Worm (Caenorhabditis elegans) whole organism, young adult: ENCODE measurements around the gene tba-7.

Source experiments
- B0261.1 ChIP-seq: sonication (generic microtip); optimal IDR thresholded peaks from 2 replicates; lab custom pipeline; 2016; ENCODE audit warnings: mild to moderate bottlenecking, missing genetic modification characterization, moderate library complexity, missing compliant biosample characterization
- B0336.3 ChIP-seq: fragments of 200-800 bp; sonication (Bioruptor generic); IDR thresholded peaks from 2 replicates; pipeline ENCODE4 v1.3.6; 2022; ENCODE audit warnings: missing genetic modification characterization, missing compliant biosample characterization
- C17E4.6 ChIP-seq: fragments of 200-800 bp; sonication (Bioruptor generic); IDR thresholded peaks from 2 replicates; pipeline ENCODE4 v1.3.6; 2022; ENCODE audit warnings: missing genetic modification reagents, missing genetic modification characterization, missing compliant biosample characterization
- D2030.7 ChIP-seq: fragments of 200-800 bp; sonication (Bioruptor generic); IDR thresholded peaks from 2 replicates; pipeline ENCODE4 v1.3.6; 2022; ENCODE audit warnings: missing genetic modification reagents, missing genetic modification characterization, missing compliant biosample characterization
- F39B2.1 ChIP-seq: fragments of 200-800 bp; sonication (Bioruptor generic); IDR thresholded peaks from 2 replicates; pipeline ENCODE4 v1.3.6; 2022; ENCODE audit warnings: missing genetic modification reagents, missing genetic modification characterization, missing compliant biosample characterization
- F49E8.2 ChIP-seq: sonication (generic microtip); optimal IDR thresholded peaks from 3 replicates; lab custom pipeline; 2017; ENCODE audit warnings: missing genetic modification characterization, mild to moderate bottlenecking, missing compliant biosample characterization, antibody characterized with exemption, moderate library complexity; ENCODE audit not compliant: insufficient read depth
- F55B11.4 ChIP-seq: sonication (generic microtip); optimal IDR thresholded peaks from 2 replicates; lab custom pipeline; 2016; ENCODE audit warnings: missing compliant biosample characterization, missing genetic modification characterization, borderline replicate concordance; ENCODE audit not compliant: insufficient read depth
- F57C9.4 ChIP-seq: sonication (generic microtip); optimal IDR thresholded peaks from 2 replicates; lab custom pipeline; 2017; ENCODE audit warnings: mild to moderate bottlenecking, missing genetic modification characterization, missing compliant biosample characterization
- K11D2.4 ChIP-seq: fragments of 200-800 bp; sonication (Bioruptor generic); IDR thresholded peaks from 2 replicates; pipeline ENCODE4 v1.3.6; 2022; ENCODE audit warnings: missing genetic modification reagents, missing genetic modification characterization, missing compliant biosample characterization
- Y56A3A.18 ChIP-seq: fragments of 200-800 bp; sonication (Bioruptor generic); IDR thresholded peaks from 2 replicates; pipeline ENCODE4 v1.3.6; 2022; ENCODE audit warnings: missing genetic modification reagents, missing genetic modification characterization, missing compliant biosample characterization
- aptf-3 ChIP-seq: fragments of 200-800 bp; sonication (Bioruptor generic); IDR thresholded peaks from 2 replicates; pipeline ENCODE4 v1.3.6; 2022; ENCODE audit warnings: missing genetic modification characterization, missing compliant biosample characterization
- atf-7 ChIP-seq: sonication (generic microtip); optimal IDR thresholded peaks from 2 replicates; lab custom pipeline; 2017; ENCODE audit warnings: mild to moderate bottlenecking, missing genetic modification characterization, missing compliant biosample characterization
- attf-3 ChIP-seq: fragments of 200-800 bp; sonication (Bioruptor generic); conservative IDR thresholded peaks from 2 replicates; pipeline ENCODE4 v1.3.6; 2022; ENCODE audit warnings: missing genetic modification reagents, missing genetic modification characterization, missing compliant biosample characterization
- attf-5 ChIP-seq: fragments of 200-800 bp; sonication (Bioruptor generic); optimal IDR thresholded peaks from 2 replicates; lab custom pipeline; 2018; ENCODE audit warnings: mild to moderate bottlenecking, missing genetic modification characterization, missing compliant biosample characterization
- attf-6 ChIP-seq: fragments of 200-800 bp; sonication (Bioruptor generic); IDR thresholded peaks from 2 replicates; pipeline ENCODE4 v1.3.6; 2022; ENCODE audit warnings: missing genetic modification reagents, missing genetic modification characterization, missing compliant biosample characterization
- ceh-100 ChIP-seq: fragments of 200-800 bp; sonication (Bioruptor generic); IDR thresholded peaks from 2 replicates; pipeline ENCODE4 v1.3.6; 2022; ENCODE audit warnings: missing genetic modification reagents, missing genetic modification characterization, missing compliant biosample characterization
- ceh-79 ChIP-seq: sonication (generic microtip); optimal IDR thresholded peaks from 2 replicates; lab custom pipeline; 2017; ENCODE audit warnings: mild to moderate bottlenecking, missing genetic modification characterization, missing compliant biosample characterization
- ceh-91 ChIP-seq: fragments of 200-800 bp; sonication (Bioruptor generic); IDR thresholded peaks from 2 replicates; pipeline ENCODE4 v1.3.6; 2022; ENCODE audit warnings: missing genetic modification reagents, missing genetic modification characterization, missing compliant biosample characterization
- dpl-1 ChIP-seq: fragments of 150-350 bp; optimal IDR thresholded peaks from 2 replicates; lab custom pipeline; 2014; ENCODE audit warnings: missing biosample characterization, missing genetic modification reagents, missing genetic modification characterization
- efl-1 ChIP-seq: fragments of 150-350 bp; optimal IDR thresholded peaks from 2 replicates; lab custom pipeline; 2014; ENCODE audit warnings: missing biosample characterization, missing genetic modification reagents, missing genetic modification characterization
- ekl-4 ChIP-seq: fragments of 200-800 bp; sonication (Bioruptor generic); IDR thresholded peaks from 2 replicates; pipeline ENCODE4 v1.3.6; 2022; ENCODE audit warnings: missing genetic modification reagents, missing genetic modification characterization, missing compliant biosample characterization
- him-1 ChIP-seq: sonication (generic microtip); optimal IDR thresholded peaks from 2 replicates; lab custom pipeline; 2016; ENCODE audit warnings: missing genotype, missing genetic modification reagents, missing genetic modification characterization, missing compliant biosample characterization
- hlh-12 ChIP-seq: sonication (generic microtip); optimal IDR thresholded peaks from 2 replicates; lab custom pipeline; 2016; ENCODE audit warnings: missing genetic modification characterization, missing compliant biosample characterization
- hmg-1.2 ChIP-seq: fragments of 200-800 bp; sonication (Bioruptor generic); IDR thresholded peaks from 2 replicates; pipeline ENCODE4 v1.3.6; 2022; ENCODE audit warnings: missing genetic modification reagents, missing genetic modification characterization, missing compliant biosample characterization
- hrde-1 ChIP-seq: sonication (generic microtip); optimal IDR thresholded peaks from 2 replicates; lab custom pipeline; 2016; ENCODE audit warnings: missing genetic modification characterization, mild to moderate bottlenecking, missing compliant biosample characterization, moderate library complexity, missing genotype, missing genetic modification reagents, borderline replicate concordance
- lag-1 ChIP-seq: fragments of 200-800 bp; sonication (Bioruptor generic); IDR thresholded peaks from 2 replicates; pipeline ENCODE4 v1.3.6; 2022; ENCODE audit warnings: missing genetic modification reagents, missing genetic modification characterization, missing compliant biosample characterization
- let-526 ChIP-seq: fragments of 200-800 bp; sonication (Bioruptor generic); IDR thresholded peaks from 2 replicates; pipeline ENCODE4 v1.3.6; 2022; ENCODE audit warnings: missing genetic modification reagents, missing genetic modification characterization, missing compliant biosample characterization
- lin-35 ChIP-seq, 3 experiments: fragments of 150-350 bp in 2 of 3; sonication (generic microtip) in 1 of 3; optimal IDR thresholded peaks; 2 replicates each; lab custom pipeline; 2014 to 2018; ENCODE audit warnings: missing biosample characterization in 3 of 3, missing genetic modification characterization in 3 of 3, missing genetic modification reagents in 3 of 3
- lin-54 ChIP-seq: fragments of 200-800 bp; sonication (Bioruptor generic); optimal IDR thresholded peaks from 2 replicates; lab custom pipeline; 2018; ENCODE audit warnings: mild to moderate bottlenecking, missing genetic modification characterization, missing compliant biosample characterization
- lsl-1 ChIP-seq: fragments of 200-800 bp; sonication (Bioruptor generic); optimal IDR thresholded peaks from 2 replicates; lab custom pipeline; 2018; ENCODE audit warnings: mild to moderate bottlenecking, missing genetic modification characterization, moderate library complexity, missing compliant biosample characterization
- mxl-1 ChIP-seq: sonication (generic microtip); optimal IDR thresholded peaks from 2 replicates; lab custom pipeline; 2016; ENCODE audit warnings: missing genetic modification characterization, missing compliant biosample characterization
- nhr-179 ChIP-seq: sonication (generic microtip); optimal IDR thresholded peaks from 2 replicates; lab custom pipeline; 2016; ENCODE audit warnings: mild to moderate bottlenecking, missing genetic modification characterization, missing compliant biosample characterization
- pha-4 ChIP-seq: fragments of 150-350 bp; sonication (generic microtip); optimal IDR thresholded peaks from 2 replicates; lab custom pipeline; 2014; ENCODE audit warnings: missing biosample characterization, missing genetic modification reagents, missing genetic modification characterization
- rec-8 ChIP-seq, 2 experiments: sonication (generic microtip); optimal IDR thresholded peaks; 2 replicates each; lab custom pipeline; 2016; ENCODE audit warnings: mild to moderate bottlenecking in 2 of 2, missing genetic modification characterization in 2 of 2, missing genetic modification reagents in 2 of 2, missing genotype in 2 of 2, missing biosample characterization in 1 of 2, missing compliant biosample characterization in 1 of 2, moderate library complexity in 1 of 2
- sdz-38 ChIP-seq: sonication (generic microtip); optimal IDR thresholded peaks from 2 replicates; lab custom pipeline; 2016; ENCODE audit warnings: missing genotype, missing genetic modification characterization, missing compliant biosample characterization
- snpc-1.1 ChIP-seq: sonication (generic microtip); optimal IDR thresholded peaks from 2 replicates; lab custom pipeline; 2017; ENCODE audit warnings: missing genetic modification characterization, mild to moderate bottlenecking, missing compliant biosample characterization, antibody characterized with exemption, moderate library complexity, missing genotype, missing genetic modification reagents; ENCODE audit not compliant: insufficient read depth
- snpc-1.3 ChIP-seq: sonication (generic microtip); optimal IDR thresholded peaks from 2 replicates; lab custom pipeline; 2017; ENCODE audit warnings: missing genetic modification characterization, mild to moderate bottlenecking, missing compliant biosample characterization, antibody characterized with exemption, moderate library complexity, missing genotype, missing genetic modification reagents; ENCODE audit not compliant: insufficient read depth
- snpc-3.4 ChIP-seq: sonication (generic microtip); optimal IDR thresholded peaks from 2 replicates; lab custom pipeline; 2017; ENCODE audit warnings: missing genetic modification characterization, mild to moderate bottlenecking, missing compliant biosample characterization, antibody characterized with exemption, moderate library complexity, missing genotype, missing genetic modification reagents
- snpc-4 ChIP-seq, 5 experiments: fragments of 150-350 bp in 1 of 5; sonication (generic microtip) in 4 of 5; optimal IDR thresholded peaks; 2 replicates each; lab custom pipeline; 2014 to 2018; ENCODE audit warnings: missing genetic modification characterization in 5 of 5, missing biosample characterization in 3 of 5, antibody characterized with exemption in 2 of 5, mild to moderate bottlenecking in 2 of 5, missing compliant biosample characterization in 2 of 5, missing genotype in 2 of 5, moderate library complexity in 2 of 5, missing genetic modification reagents in 1 of 5
- tlf-1 ChIP-seq: fragments of 200-800 bp; sonication (Bioruptor generic); optimal IDR thresholded peaks from 2 replicates; lab custom pipeline; 2018; ENCODE audit warnings: mild to moderate bottlenecking, missing genetic modification characterization, missing compliant biosample characterization
- xnd-1 ChIP-seq: sonication (generic microtip); optimal IDR thresholded peaks from 2 replicates; lab custom pipeline; 2016; ENCODE audit warnings: missing genotype, missing genetic modification reagents, missing genetic modification characterization, missing compliant biosample characterization
- zfh-2 ChIP-seq: fragments of 200-800 bp; sonication (Bioruptor generic); conservative IDR thresholded peaks from 2 replicates; pipeline ENCODE4 v1.3.6; 2022; ENCODE audit warnings: missing genetic modification reagents, missing genetic modification characterization, missing compliant biosample characterization

tba-7 gene

DNA sequence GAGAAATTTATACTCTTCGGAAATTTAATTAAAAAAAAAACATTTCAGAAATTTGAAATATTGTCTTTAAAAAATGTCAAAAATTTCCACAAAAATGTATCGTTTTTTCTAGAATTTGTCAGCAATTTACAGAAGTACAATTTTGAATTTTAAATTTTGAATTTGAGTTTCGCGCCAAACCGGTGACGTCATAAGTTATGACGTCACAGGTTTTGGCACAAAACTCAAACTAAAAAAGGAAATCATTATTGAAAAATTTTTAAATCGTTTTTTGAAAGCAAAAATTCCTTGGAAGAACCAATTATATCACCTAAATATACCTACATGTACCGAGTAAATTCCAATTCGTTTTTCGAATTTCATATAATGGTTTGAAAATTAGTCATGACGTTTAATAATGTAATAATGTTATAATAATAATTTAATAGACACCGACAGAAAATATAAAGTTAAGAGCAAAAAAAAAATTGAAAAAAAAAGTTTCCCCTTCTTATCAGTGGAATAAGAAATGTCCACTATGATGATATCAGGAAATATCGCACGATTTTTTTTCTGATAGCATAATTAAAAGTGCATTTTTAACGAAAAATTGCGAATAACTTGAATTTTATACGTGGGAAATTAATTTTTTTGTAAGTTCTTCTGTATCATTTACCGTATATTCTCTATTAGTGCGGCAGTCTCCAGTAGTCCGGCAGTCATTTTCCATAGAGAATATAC lies 21.3 kb downstream of the tba-7 start (continued):
- no peak for TF ChIP-seq dpl-1 (GFP tag; lab: Kevin White, UChicago)
- TF ChIP-seq, all 124 proteins: peak for 0

DNA sequence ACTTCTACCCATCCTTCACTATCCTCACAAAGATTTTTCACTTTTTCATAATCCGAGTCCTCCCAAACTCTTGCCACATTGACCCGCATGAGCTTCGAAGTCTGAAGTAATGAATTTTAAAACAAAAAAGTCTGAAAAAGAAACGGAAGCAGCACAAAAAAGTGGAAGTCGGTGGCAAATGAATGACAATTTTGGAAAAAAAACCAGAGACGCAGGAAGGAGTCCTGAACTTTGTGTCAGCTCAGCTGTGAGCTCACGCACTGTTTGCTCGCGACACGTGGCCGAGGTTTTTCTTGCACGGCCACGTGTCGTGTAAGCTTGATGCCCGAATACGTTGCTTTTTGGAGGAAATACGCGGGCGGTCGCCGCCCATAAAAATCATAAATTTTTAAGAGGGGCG lies 25.2 kb downstream of the tba-7 start, which contains the start of gene T28D6.7:
TSS of gene T28D6.7 (minus strand) at position 101 of the 400 bp plus-strand sequence.
- no peak for TF ChIP-seq nhr-179 (tag; lab: Kevin White, UChicago)
- no peak for TF ChIP-seq lin-35 (GFP tag; optimal IDR thresholded peaks at IDR 0.05; lab: Kevin White, UChicago)
- TF ChIP-seq zfh-2 (GFP tag; lab: Robert Waterston, UW), result 0 out of 2 replicates have a peak, but pooled peaks have one; percentile 21
- no peak for TF ChIP-seq sdz-38
- TF ChIP-seq attf-5 (GFP tag; lab: Kevin White, UChicago), result no peak
- no peak for TF ChIP-seq let-526
- TF ChIP-seq, all 124 proteins: peak for 1

DNA sequence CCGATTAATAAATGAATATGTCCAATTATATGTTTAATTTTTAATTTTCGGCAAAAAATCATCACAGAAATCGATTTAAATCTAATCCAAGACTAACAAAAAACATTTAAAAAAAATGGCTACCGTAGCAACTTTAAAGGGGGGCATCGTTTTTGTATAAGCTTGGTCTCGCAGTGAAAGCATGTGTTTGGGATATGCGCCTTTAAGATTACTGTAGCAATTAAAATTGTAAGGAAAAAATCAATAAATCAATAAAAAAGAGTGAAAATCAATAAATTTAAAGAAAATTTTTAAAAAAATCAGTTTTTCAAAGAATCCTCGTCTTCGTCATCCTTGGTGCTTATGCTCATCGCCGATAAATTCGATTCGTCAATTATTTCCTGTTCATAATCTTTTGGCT lies 27.5 kb downstream of the tba-7 start:
- TF ChIP-seq lag-1 (GFP tag; lab: Robert Waterston, UW) (no peak), B0336.3 (GFP tag; lab: Robert Waterston, UW) (peak; percentile 34), snpc-1.3 (tag; lab: Kevin White, UChicago) (peak; percentile 56), dpl-1 (GFP tag; lab: Kevin White, UChicago) (peak; percentile 40), attf-3 (GFP tag; lab: Robert Waterston, UW) (no peak), F39B2.1 (GFP tag; lab: Robert Waterston, UW) (no peak), mxl-1 (no peak), him-1 (tag; lab: Kevin White, UChicago) (peak; percentile 17), lin-54 (peak; percentile 62), xnd-1 (peak; percentile 91), Y56A3A.18 (no peak), attf-5 (GFP tag; lab: Kevin White, UChicago) (no peak), lsl-1 (GFP tag; lab: Kevin White, UChicago) (peak; percentile 97), snpc-4 (GFP tag; optimal IDR thresholded peaks at IDR 0.05; lab: Kevin White, UChicago) (no peak), snpc-4 (tag; optimal IDR thresholded peaks at IDR 0.05; lab: Kevin White, UChicago) (no peak), attf-6 (GFP tag; lab: Robert Waterston, UW) (no peak), snpc-3.4 (tag; lab: Kevin White, UChicago) (peak; percentile 17), hlh-12 (tag; lab: Kevin White, UChicago) (no peak), efl-1 (GFP tag; lab: Kevin White, UChicago) (peak; percentile 44), rec-8 (tag; optimal IDR thresholded peaks at IDR 0.05; lab: Kevin White, UChicago) (no peak), F57C9.4 (tag; lab: Kevin White, UChicago) (no peak), hmg-1.2 (peak; percentile 27; the same call in 1 of the 2 replicates), ceh-100 (GFP tag; lab: Robert Waterston, UW) (no peak), ekl-4 (peak; percentile 49; the same call in 1 of the 2 replicates), F49E8.2 (tag; lab: Kevin White, UChicago) (peak; percentile 15), hrde-1 (tag; lab: Kevin White, UChicago) (no peak), pha-4 (no peak), tlf-1 (GFP tag; lab: Kevin White, UChicago) (no peak), F55B11.4 (tag; lab: Kevin White, UChicago) (no peak), aptf-3 (GFP tag; lab: Robert Waterston, UW) (no peak), K11D2.4 (no peak), snpc-1.1 (tag; lab: Kevin White, UChicago) (peak; percentile 59), ceh-79 (tag; lab: Kevin White, UChicago) (no peak), C17E4.6 (GFP tag; lab: Robert Waterston, UW) (no peak), atf-7 (tag; lab: Kevin White, UChicago) (no peak), sdz-38 (no peak), D2030.7 (GFP tag; lab: Robert Waterston, UW) (peak; percentile 70), ceh-91 (peak; percentile 64), B0261.1 (no peak)
